Fruit fly (Drosophila melanogaster): ENCODE measurements around the gene CG14115.

DNA sequence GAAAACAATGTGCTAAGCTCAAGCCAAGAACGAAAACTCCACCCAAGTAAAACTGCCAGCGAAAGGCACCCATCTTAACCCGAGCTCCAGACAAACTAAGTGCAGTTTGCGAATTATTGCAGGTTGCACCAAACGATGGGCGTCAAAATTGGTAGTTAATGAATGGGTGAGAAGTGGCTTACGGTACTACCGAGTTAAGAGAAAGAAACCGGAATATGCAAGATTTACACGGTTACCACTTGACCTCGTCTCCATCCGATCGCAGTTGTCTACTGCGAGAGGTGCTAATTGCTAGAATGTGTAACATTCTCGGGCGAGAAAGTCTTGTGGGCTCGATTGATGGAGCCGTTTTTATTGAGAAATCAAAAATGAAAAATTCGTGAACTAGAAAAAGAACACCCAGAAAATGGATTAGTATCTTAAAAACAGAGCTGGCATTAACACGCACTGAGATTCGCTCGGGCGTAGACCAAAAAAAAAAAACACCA lies at the start of gene CG14115, which contains the start of gene CG34428:
- TF ChIP-seq pan (optimal IDR thresholded peaks at IDR 0.05) (no peak), EcR (GFP tag; optimal IDR thresholded peaks at IDR 0.05) (no peak), CG8478 (optimal IDR thresholded peaks at IDR 0.05) (no peak), psq (optimal IDR thresholded peaks at IDR 0.05) (no peak), usp (GFP tag; optimal IDR thresholded peaks at IDR 0.05) (no peak)

Measured in whole organism.